Worm (Caenorhabditis elegans) whole organism, young adult: Measurements from ENCODE around the gene F40G12.9.

Experiments used
- ceh-100 ChIP-seq: fragments of 200-800 bp; sonication (Bioruptor generic); IDR thresholded peaks from 2 replicates; pipeline ENCODE4 v1.3.6; 2022; ENCODE audit warnings: missing genetic modification reagents, missing genetic modification characterization, missing compliant biosample characterization
- chd-7 ChIP-seq: sonication (generic microtip); optimal IDR thresholded peaks from 2 replicates; lab custom pipeline; 2016; ENCODE audit warnings: mild to moderate bottlenecking, missing genetic modification characterization, moderate library complexity, missing compliant biosample characterization
- dox-1 ChIP-seq: fragments of 200-800 bp; sonication (Bioruptor generic); IDR thresholded peaks from 2 replicates; pipeline ENCODE4 v1.3.6; 2022; ENCODE audit warnings: missing genetic modification reagents, missing genetic modification characterization, missing compliant biosample characterization
- egl-44 ChIP-seq: fragments of 200-800 bp; sonication (Bioruptor generic); IDR thresholded peaks from 2 replicates; pipeline ENCODE4 v1.3.6; 2022; ENCODE audit warnings: missing genetic modification reagents, missing genetic modification characterization, missing compliant biosample characterization
- mcd-1 ChIP-seq: fragments of 200-800 bp; sonication (Bioruptor generic); IDR thresholded peaks from 2 replicates; pipeline ENCODE4 v1.3.6; 2022; ENCODE audit warnings: missing genetic modification reagents, missing genetic modification characterization, missing compliant biosample characterization
- snpc-4 ChIP-seq, 5 experiments: fragments of 150-350 bp in 1 of 5; sonication (generic microtip) in 4 of 5; optimal IDR thresholded peaks; 2 replicates each; lab custom pipeline; 2014 to 2018; ENCODE audit warnings: missing genetic modification characterization in 5 of 5, missing biosample characterization in 3 of 5, antibody characterized with exemption in 2 of 5, mild to moderate bottlenecking in 2 of 5, missing compliant biosample characterization in 2 of 5, missing genotype in 2 of 5, moderate library complexity in 2 of 5, missing genetic modification reagents in 1 of 5
- sptf-2 ChIP-seq: fragments of 200-800 bp; sonication (Bioruptor generic); optimal IDR thresholded peaks from 2 replicates; lab custom pipeline; 2018; ENCODE audit warnings: mild to moderate bottlenecking, missing genetic modification characterization, missing compliant biosample characterization

DNA sequence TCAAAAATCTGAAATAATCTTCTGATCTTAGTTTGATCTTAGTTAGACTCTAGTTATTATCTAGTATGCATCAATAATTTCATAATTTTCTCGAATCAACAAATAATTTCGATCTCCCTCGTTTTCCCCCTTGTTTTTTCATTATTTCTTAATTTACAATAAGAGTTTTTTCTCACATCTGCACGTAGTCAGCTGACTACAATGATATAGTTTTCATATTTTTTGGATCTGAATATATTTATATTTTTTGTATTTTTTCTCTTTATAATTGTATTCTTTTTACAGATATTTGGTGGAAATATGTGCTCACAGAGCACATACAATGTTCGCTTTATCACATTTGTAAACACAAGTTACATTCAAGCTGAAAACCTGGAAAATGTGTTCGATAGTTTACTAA, 38.6 kb upstream of the F40G12.9 start, which contains the start of gene sre-7:
- TF ChIP-seq egl-44 (GFP tag; lab: Robert Waterston, UW) (no peak), sptf-2 (GFP tag; lab: Kevin White, UChicago) (no peak), snpc-4 (GFP tag; optimal IDR thresholded peaks at IDR 0.05; lab: Kevin White, UChicago) (no peak), snpc-4 (tag; optimal IDR thresholded peaks at IDR 0.05; lab: Kevin White, UChicago) (no peak), chd-7 (tag; lab: Kevin White, UChicago) (no peak), ceh-100 (GFP tag; lab: Robert Waterston, UW) (no peak), mcd-1 (GFP tag; lab: Robert Waterston, UW) (no peak), dox-1 (GFP tag; lab: Robert Waterston, UW) (no peak)
